Fruit fly (Drosophila melanogaster): ENCODE results near the gene Fancd2.

Fancd2 gene

dm6 chr3R:20796949-20797348 is 19.0 kb downstream of the Fancd2 start:
- TF ChIP-seq CG11617 (GFP tag; optimal IDR thresholded peaks at IDR 0.05) (no peak), Crg-1 (GFP tag; optimal IDR thresholded peaks at IDR 0.05) (no peak), CG5204 (GFP tag; optimal IDR thresholded peaks at IDR 0.05) (no peak), tj (GFP tag; optimal IDR thresholded peaks at IDR 0.05) (no peak), Clk (GFP tag; optimal IDR thresholded peaks at IDR 0.05) (no peak), Hr96 (GFP tag; optimal IDR thresholded peaks at IDR 0.05) (no peak), kay (GFP tag; ENCODE audit: borderline replicate concordance) (peak; percentile 69)

DNA sequence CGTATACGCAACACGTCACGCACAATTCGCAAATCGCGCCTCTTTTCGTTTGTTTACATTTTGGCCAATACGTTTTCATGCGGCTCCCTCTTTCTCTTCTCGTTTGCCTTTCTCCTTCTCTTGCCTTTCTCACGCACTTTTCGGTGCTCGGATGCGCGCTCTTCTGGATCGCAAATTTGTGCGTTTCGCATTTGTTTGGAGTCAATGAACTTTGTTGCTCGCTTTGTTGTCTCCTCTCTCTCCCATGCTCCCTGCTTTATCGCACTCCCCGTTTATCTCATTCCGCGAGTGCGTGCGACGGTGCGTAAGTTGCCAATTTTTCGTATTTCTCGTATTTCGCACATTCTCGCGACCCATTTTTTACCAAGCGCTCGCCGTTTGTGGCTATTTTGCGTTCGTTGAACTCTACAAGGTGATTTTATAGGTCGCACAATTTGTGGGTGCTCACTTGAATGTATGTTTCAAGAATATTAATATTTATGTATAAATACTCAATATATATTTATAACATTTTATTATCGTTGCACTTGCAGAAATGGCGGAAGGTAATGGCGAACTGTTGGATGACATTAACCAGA is 24.7 kb downstream of the Fancd2 start:
- TF ChIP-seq CG14711 (tag; optimal IDR thresholded peaks at IDR 0.05) = no peak
- TF ChIP-seq CG1620 (GFP tag; optimal IDR thresholded peaks at IDR 0.05) = no peak
- no peak for TF ChIP-seq cnc (optimal IDR thresholded peaks at IDR 0.05)
- no peak for TF ChIP-seq Mnt (GFP tag; optimal IDR thresholded peaks at IDR 0.05)
- TF ChIP-seq cic (GFP tag; optimal IDR thresholded peaks at IDR 0.05) = no peak
- no peak for TF ChIP-seq Hr96 (GFP tag; optimal IDR thresholded peaks at IDR 0.05)
- TF ChIP-seq CG5204 (GFP tag; optimal IDR thresholded peaks at IDR 0.05) = no peak
- TF ChIP-seq Crg-1 (GFP tag; optimal IDR thresholded peaks at IDR 0.05) = no peak
- TF ChIP-seq CG7101 (tag; optimal IDR thresholded peaks at IDR 0.05) = no peak
- no peak for TF ChIP-seq CG12768 (GFP tag; optimal IDR thresholded peaks at IDR 0.05)
- no peak for TF ChIP-seq CG33017 (tag; optimal IDR thresholded peaks at IDR 0.05)
- no peak for TF ChIP-seq CG7045 (GFP tag; optimal IDR thresholded peaks at IDR 0.05)

dm6 chr3R:20790437-20790836 is 25.6 kb downstream of the Fancd2 start:
- TF ChIP-seq CG12768 (GFP tag; optimal IDR thresholded peaks at IDR 0.05) (peak; percentile 59), CG1620 (GFP tag; optimal IDR thresholded peaks at IDR 0.05) (no peak), Clk (GFP tag; optimal IDR thresholded peaks at IDR 0.05) (no peak), CG5204 (GFP tag; optimal IDR thresholded peaks at IDR 0.05) (no peak), cic (GFP tag; optimal IDR thresholded peaks at IDR 0.05) (peak; percentile 23), CG14711 (tag; optimal IDR thresholded peaks at IDR 0.05) (no peak), Mnt (GFP tag; optimal IDR thresholded peaks at IDR 0.05) (peak; percentile 3), ovo (GFP tag; optimal IDR thresholded peaks at IDR 0.05) (no peak), Hr96 (GFP tag; optimal IDR thresholded peaks at IDR 0.05) (no peak), toe (GFP tag; optimal IDR thresholded peaks at IDR 0.05) (no peak), CG33017 (tag; optimal IDR thresholded peaks at IDR 0.05) (peak; percentile 35), bab1 (GFP tag; optimal IDR thresholded peaks at IDR 0.05) (no peak), CG11617 (GFP tag; optimal IDR thresholded peaks at IDR 0.05) (no peak), pad (GFP tag; optimal IDR thresholded peaks at IDR 0.05) (no peak), Crg-1 (GFP tag; optimal IDR thresholded peaks at IDR 0.05) (no peak), kay (GFP tag; ENCODE audit: borderline replicate concordance) (peak; percentile 98), cnc (optimal IDR thresholded peaks at IDR 0.05) (no peak), CG7101 (tag; optimal IDR thresholded peaks at IDR 0.05) (no peak), CG7045 (GFP tag; optimal IDR thresholded peaks at IDR 0.05) (no peak), tj (GFP tag; optimal IDR thresholded peaks at IDR 0.05) (peak; percentile 78)

- TF ChIP-seq bab1 (GFP tag; optimal IDR thresholded peaks at IDR 0.05) = no peak
- TF ChIP-seq CG1620 (GFP tag; optimal IDR thresholded peaks at IDR 0.05) = no peak
- TF ChIP-seq CG14711 (tag; optimal IDR thresholded peaks at IDR 0.05) = no peak
- TF ChIP-seq Mnt (GFP tag; optimal IDR thresholded peaks at IDR 0.05) = no peak
- no peak for TF ChIP-seq cic (GFP tag; optimal IDR thresholded peaks at IDR 0.05)
- no peak for TF ChIP-seq Crg-1 (GFP tag; optimal IDR thresholded peaks at IDR 0.05)
- no peak for TF ChIP-seq toe (GFP tag; optimal IDR thresholded peaks at IDR 0.05)
- peak; percentile 81 for TF ChIP-seq tj (GFP tag; optimal IDR thresholded peaks at IDR 0.05)
Measured at dm6 chr3R:20788559-20788958, 27.4 kb downstream of the Fancd2 start.

DNA sequence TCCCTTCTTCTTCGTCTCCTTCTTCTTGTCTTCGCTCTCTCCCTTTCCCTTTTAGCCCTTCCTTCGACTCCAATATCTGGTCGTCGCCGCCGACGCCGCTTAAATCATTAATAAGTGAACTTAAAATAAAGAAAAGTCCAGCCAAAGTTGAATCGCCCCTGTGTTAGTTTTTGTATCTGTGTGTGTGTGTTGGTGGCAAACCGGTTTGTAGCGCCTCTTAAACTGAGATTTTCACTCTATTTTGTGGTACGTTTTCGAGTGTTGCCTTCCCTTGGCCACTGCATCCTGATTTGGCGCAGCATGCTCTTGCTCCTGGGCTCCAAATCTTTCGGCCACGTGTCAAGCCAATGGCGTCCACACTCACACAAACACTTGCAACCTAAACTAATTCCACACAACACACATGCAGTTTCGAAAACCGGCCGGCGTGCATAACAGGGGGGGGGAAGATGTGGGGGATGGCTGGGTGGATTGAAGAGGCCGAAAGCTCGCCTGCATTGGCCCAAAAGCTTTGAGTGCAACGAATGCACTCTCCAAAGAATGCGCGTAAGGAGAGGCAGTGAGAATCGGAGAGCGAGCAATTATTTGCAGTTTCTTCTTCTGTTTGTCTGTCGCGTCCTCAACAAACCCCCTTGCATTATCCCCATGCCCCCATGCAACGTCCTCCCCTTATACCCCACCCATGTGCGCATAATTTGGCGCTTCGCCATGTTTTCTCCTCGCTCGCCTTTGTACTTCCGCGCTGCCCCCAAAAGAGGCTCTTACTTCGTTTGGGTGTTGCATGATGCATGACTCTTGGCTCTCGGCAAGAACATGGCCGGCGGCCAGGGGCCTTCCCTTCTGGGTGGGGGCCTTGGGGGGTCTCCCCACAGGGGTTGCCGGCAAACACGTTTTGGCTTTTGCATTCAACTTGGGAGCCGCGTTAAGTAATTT is 31.3 kb downstream of the Fancd2 start:
- TF ChIP-seq bab1 (GFP tag; optimal IDR thresholded peaks at IDR 0.05) (no peak), pad (GFP tag; optimal IDR thresholded peaks at IDR 0.05) (peak; percentile 60), CG1620 (GFP tag; optimal IDR thresholded peaks at IDR 0.05) (no peak), toe (GFP tag; optimal IDR thresholded peaks at IDR 0.05) (no peak), cic (GFP tag; optimal IDR thresholded peaks at IDR 0.05) (peak; percentile 30), CG33017 (tag; optimal IDR thresholded peaks at IDR 0.05) (no peak), Clk (GFP tag; optimal IDR thresholded peaks at IDR 0.05) (peak; percentile 37), CG7045 (GFP tag; optimal IDR thresholded peaks at IDR 0.05) (peak; percentile 20), tj (GFP tag; optimal IDR thresholded peaks at IDR 0.05) (peak; percentile 19), Mnt (GFP tag; optimal IDR thresholded peaks at IDR 0.05) (peak; percentile 74), CG12768 (GFP tag; optimal IDR thresholded peaks at IDR 0.05) (peak; percentile 33), CG14711 (tag; optimal IDR thresholded peaks at IDR 0.05) (no peak), CG5204 (GFP tag; optimal IDR thresholded peaks at IDR 0.05) (no peak), cnc (optimal IDR thresholded peaks at IDR 0.05) (no peak)
